Fruit fly (Drosophila melanogaster) whole organism, adult: ENCODE measurements around the gene Nup153.

Source experiments
- CG11617 ChIP-seq: fragments of 200-800 bp; sonication (Bioruptor generic); optimal IDR thresholded peaks from 2 replicates; lab custom pipeline; 2017; ENCODE audit warnings: mild to moderate bottlenecking, missing biosample characterization, missing genetic modification reagents, missing genetic modification characterization
- CG12768 ChIP-seq: fragments of 200-800 bp; sonication (Bioruptor generic); optimal IDR thresholded peaks from 2 replicates; lab custom pipeline; 2017; ENCODE audit warnings: missing biosample characterization, missing genetic modification characterization, mild to moderate bottlenecking, moderate library complexity, missing genetic modification reagents
- CG14711 ChIP-seq: fragments of 200-800 bp; sonication (Bioruptor generic); optimal IDR thresholded peaks from 2 replicates; lab custom pipeline; 2018; ENCODE audit warnings: missing biosample characterization, mild to moderate bottlenecking, missing genetic modification characterization, moderate library complexity
- CG1620 ChIP-seq: fragments of 200-800 bp; sonication (Bioruptor generic); optimal IDR thresholded peaks from 2 replicates; lab custom pipeline; 2016; ENCODE audit warnings: missing biosample characterization, missing genetic modification characterization
- CG33017 ChIP-seq: fragments of 200-800 bp; sonication (Bioruptor generic); optimal IDR thresholded peaks from 2 replicates; lab custom pipeline; 2018; ENCODE audit warnings: missing biosample characterization, mild to moderate bottlenecking, missing genetic modification characterization, moderate library complexity
- CG5204 ChIP-seq: fragments of 200-800 bp; sonication (Bioruptor generic); optimal IDR thresholded peaks from 2 replicates; lab custom pipeline; 2016; ENCODE audit warnings: missing biosample characterization, missing genetic modification characterization
- CG7045 ChIP-seq: fragments of 200-800 bp; sonication (Bioruptor generic); optimal IDR thresholded peaks from 2 replicates; lab custom pipeline; 2017; ENCODE audit warnings: missing biosample characterization, mild to moderate bottlenecking, missing genetic modification characterization
- CG7101 ChIP-seq: fragments of 200-800 bp; sonication (Bioruptor generic); optimal IDR thresholded peaks from 2 replicates; lab custom pipeline; 2018; ENCODE audit warnings: missing biosample characterization, mild to moderate bottlenecking, missing genetic modification characterization, moderate library complexity
- Clk ChIP-seq: fragments of 200-800 bp; sonication (Bioruptor generic); optimal IDR thresholded peaks from 2 replicates; lab custom pipeline; 2017; ENCODE audit warnings: missing biosample characterization, missing genetic modification characterization
- Crg-1 ChIP-seq: fragments of 200-800 bp; sonication (Bioruptor generic); optimal IDR thresholded peaks from 2 replicates; lab custom pipeline; 2016; ENCODE audit warnings: missing biosample characterization, missing genetic modification characterization
- Hr96 ChIP-seq: fragments of 200-800 bp; sonication (Bioruptor generic); optimal IDR thresholded peaks from 2 replicates; lab custom pipeline; 2016; ENCODE audit warnings: missing biosample characterization, missing genetic modification characterization
- Mnt ChIP-seq: fragments of 200-800 bp; sonication (Bioruptor generic); optimal IDR thresholded peaks from 2 replicates; lab custom pipeline; 2016; ENCODE audit warnings: missing biosample characterization, mild to moderate bottlenecking, missing genetic modification characterization
- bab1 ChIP-seq: fragments of 200-800 bp; sonication (Bioruptor generic); optimal IDR thresholded peaks from 3 replicates; lab custom pipeline; 2019; ENCODE audit warnings: missing biosample characterization, mild to moderate bottlenecking, missing genetic modification characterization, moderate library complexity
- cic ChIP-seq: fragments of 200-800 bp; sonication (Bioruptor generic); optimal IDR thresholded peaks from 2 replicates; lab custom pipeline; 2017; ENCODE audit warnings: missing biosample characterization, mild to moderate bottlenecking, missing genetic modification characterization, moderate library complexity
- cnc ChIP-seq, 2 experiments: fragments of >200 bp; optimal IDR thresholded peaks; 2 replicates each; lab custom pipeline; 2017
- kay ChIP-seq: fragments of 200-800 bp; sonication (Bioruptor generic); peaks from one replicate; lab custom pipeline; 2016; ENCODE audit warnings: missing biosample characterization, missing genetic modification characterization, borderline replicate concordance
- ovo ChIP-seq: fragments of 200-800 bp; sonication (Bioruptor generic); optimal IDR thresholded peaks from 2 replicates; lab custom pipeline; 2016; ENCODE audit warnings: missing biosample characterization, missing genetic modification characterization
- pad ChIP-seq: fragments of 200-800 bp; sonication (Bioruptor generic); optimal IDR thresholded peaks from 3 replicates; lab custom pipeline; 2017; ENCODE audit warnings: missing biosample characterization, missing genetic modification characterization, mild to moderate bottlenecking, moderate library complexity, missing genetic modification reagents
- tj ChIP-seq: fragments of 200-800 bp; sonication (Bioruptor generic); optimal IDR thresholded peaks from 3 replicates; lab custom pipeline; 2017; ENCODE audit warnings: missing biosample characterization, mild to moderate bottlenecking, missing genetic modification characterization, moderate library complexity
- toe ChIP-seq: fragments of 200-800 bp; sonication (Bioruptor generic); optimal IDR thresholded peaks from 2 replicates; lab custom pipeline; 2016; ENCODE audit warnings: missing biosample characterization, missing genetic modification characterization

The Nup153 gene

dm6 chrX:16562259-16562658, 36.8 kb upstream of the Nup153 start:
- TF ChIP-seq ovo (GFP tag; lab: Kevin White, UChicago) (no peak), cnc (optimal IDR thresholded peaks at IDR 0.05; lab: Kevin White, UChicago) (no peak), CG7045 (GFP tag; lab: Kevin White, UChicago) (no peak), CG7101 (tag; lab: Kevin White, UChicago) (no peak), CG1620 (GFP tag; lab: Kevin White, UChicago) (no peak), CG11617 (GFP tag; lab: Kevin White, UChicago) (no peak), bab1 (no peak), toe (GFP tag; lab: Kevin White, UChicago) (no peak), CG5204 (GFP tag; lab: Kevin White, UChicago) (no peak), Crg-1 (no peak), CG33017 (tag; lab: Kevin White, UChicago) (no peak), pad (GFP tag; lab: Kevin White, UChicago) (no peak)

DNA sequence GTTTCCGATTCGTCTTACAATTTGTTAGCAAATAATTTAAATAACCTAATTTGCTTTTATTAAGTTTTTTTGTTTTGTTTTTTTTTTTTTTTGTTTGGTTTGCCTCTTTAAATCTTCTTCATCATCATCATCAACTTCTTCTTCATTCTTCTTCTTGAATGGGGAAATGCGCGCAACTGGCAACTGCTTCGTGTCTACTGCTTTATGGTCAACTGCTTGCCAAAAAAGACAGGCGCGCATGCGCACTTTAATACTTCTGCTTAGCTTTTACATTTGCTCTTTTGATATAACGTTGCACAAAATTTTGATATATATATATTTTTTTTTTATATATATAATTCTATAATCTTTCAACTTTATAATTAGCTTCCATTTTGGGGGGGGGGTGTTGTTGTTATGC, 33.7 kb upstream of the Nup153 start:
- TF ChIP-seq Hr96 (GFP tag; lab: Kevin White, UChicago) (no peak), CG1620 (GFP tag; lab: Kevin White, UChicago) (no peak), CG7101 (tag; lab: Kevin White, UChicago) (no peak), Clk (no peak), tj (GFP tag; lab: Kevin White, UChicago) (no peak), toe (GFP tag; lab: Kevin White, UChicago) (no peak), kay (peak; percentile 39), CG33017 (tag; lab: Kevin White, UChicago) (no peak)

DNA sequence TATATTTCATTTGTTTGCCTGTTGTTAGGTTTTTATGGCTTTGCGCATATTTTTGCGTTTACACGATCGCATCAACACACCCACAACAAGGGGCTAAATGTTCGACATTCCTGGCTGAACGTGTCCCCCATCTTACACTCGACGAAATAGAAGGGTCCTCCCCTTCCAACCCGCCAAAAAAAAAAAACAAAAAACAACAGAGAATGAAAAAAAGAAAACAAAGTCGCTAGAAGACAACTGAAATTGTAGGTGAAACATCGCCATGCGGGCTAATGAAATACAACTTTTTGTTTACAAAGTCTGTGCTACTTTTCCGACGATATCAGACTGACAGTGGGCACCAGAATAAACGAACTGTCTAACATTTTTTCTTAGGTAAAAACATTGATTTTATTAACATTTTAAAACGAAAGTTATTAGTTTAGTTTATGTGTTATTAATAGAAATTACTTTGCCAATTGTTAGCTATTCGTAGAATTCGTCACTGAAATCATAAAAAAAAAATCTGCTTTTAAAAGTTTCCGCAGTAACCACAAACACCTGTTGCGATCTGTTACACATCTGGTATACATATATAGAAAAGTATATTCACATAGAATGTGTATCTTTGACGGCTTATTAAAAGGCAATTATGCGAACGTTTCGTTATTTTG, 28.3 kb upstream of the Nup153 start:
- TF ChIP-seq CG5204 (GFP tag; lab: Kevin White, UChicago) (no peak), toe (GFP tag; lab: Kevin White, UChicago) (no peak), cnc (optimal IDR thresholded peaks at IDR 0.05; lab: Kevin White, UChicago) (no peak), kay (peak; percentile 72)

- TF ChIP-seq Mnt (GFP tag; lab: Kevin White, UChicago) (no peak), CG7045 (GFP tag; lab: Kevin White, UChicago) (no peak), CG12768 (no peak), pad (GFP tag; lab: Kevin White, UChicago) (peak; percentile 14), CG7101 (tag; lab: Kevin White, UChicago) (peak; percentile 59), CG11617 (GFP tag; lab: Kevin White, UChicago) (no peak), bab1 (no peak), ovo (GFP tag; lab: Kevin White, UChicago) (peak; percentile 50), CG33017 (tag; lab: Kevin White, UChicago) (no peak), Crg-1 (peak; percentile 46), kay (no peak), CG14711 (no peak), Hr96 (GFP tag; lab: Kevin White, UChicago) (no peak), tj (GFP tag; lab: Kevin White, UChicago) (no peak), CG1620 (GFP tag; lab: Kevin White, UChicago) (no peak), cic (GFP tag; lab: Kevin White, UChicago) (no peak), Clk (no peak), CG5204 (GFP tag; lab: Kevin White, UChicago) (no peak), toe (GFP tag; lab: Kevin White, UChicago) (no peak), cnc (optimal IDR thresholded peaks at IDR 0.05; lab: Kevin White, UChicago) (no peak)
Measured at dm6 chrX:16573659-16574058, 25.4 kb upstream of the Nup153 start.

dm6 chrX:16574114-16574513, 24.9 kb upstream of the Nup153 start:
- TF ChIP-seq cic (GFP tag; lab: Kevin White, UChicago) (no peak), Mnt (GFP tag; lab: Kevin White, UChicago) (no peak), tj (GFP tag; lab: Kevin White, UChicago) (no peak), CG33017 (tag; lab: Kevin White, UChicago) (no peak), Clk (no peak), CG1620 (GFP tag; lab: Kevin White, UChicago) (no peak), CG7045 (GFP tag; lab: Kevin White, UChicago) (no peak), pad (GFP tag; lab: Kevin White, UChicago) (no peak), ovo (GFP tag; lab: Kevin White, UChicago) (no peak), toe (GFP tag; lab: Kevin White, UChicago) (no peak), Hr96 (GFP tag; lab: Kevin White, UChicago) (no peak), CG12768 (no peak), kay (no peak), CG11617 (GFP tag; lab: Kevin White, UChicago) (no peak), CG14711 (no peak), Crg-1 (no peak), CG7101 (tag; lab: Kevin White, UChicago) (no peak)

DNA sequence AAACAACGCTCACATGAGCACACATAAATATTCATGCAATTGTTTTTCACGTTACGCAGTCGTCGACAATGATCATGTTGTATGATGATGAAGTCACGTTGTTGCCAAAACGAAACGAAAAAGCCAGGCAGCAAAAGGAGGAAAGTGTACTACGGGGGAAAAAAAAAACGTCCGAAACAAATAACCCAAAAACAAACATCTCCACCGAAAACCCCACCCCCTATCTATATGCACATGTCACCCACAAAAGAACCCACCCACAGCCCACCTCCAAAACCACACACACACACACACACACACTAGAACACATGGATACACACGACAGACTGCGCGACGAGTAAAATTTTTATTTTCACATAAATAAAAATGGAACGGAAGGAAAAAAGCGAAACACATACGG, 23.9 kb upstream of the Nup153 start:
- no peak for TF ChIP-seq ovo (GFP tag; lab: Kevin White, UChicago)
- no peak for TF ChIP-seq Clk
- TF ChIP-seq Mnt (GFP tag; lab: Kevin White, UChicago) = no peak
- TF ChIP-seq pad (GFP tag; lab: Kevin White, UChicago) = no peak
- no peak for TF ChIP-seq tj (GFP tag; lab: Kevin White, UChicago)
- TF ChIP-seq CG5204 (GFP tag; lab: Kevin White, UChicago) = no peak
- TF ChIP-seq CG12768 = no peak
- no peak for TF ChIP-seq cnc (optimal IDR thresholded peaks at IDR 0.05; lab: Kevin White, UChicago)
- no peak for TF ChIP-seq Crg-1
- TF ChIP-seq cic (GFP tag; lab: Kevin White, UChicago) = no peak
- TF ChIP-seq CG1620 (GFP tag; lab: Kevin White, UChicago) = no peak
- no peak for TF ChIP-seq CG7045 (GFP tag; lab: Kevin White, UChicago)
- TF ChIP-seq CG7101 (tag; lab: Kevin White, UChicago) = no peak
